Worm (Caenorhabditis elegans): ENCODE data around the gene inpp-1.
A peak's percentile ranks its signal among the peaks of the same experiment; 100 is the strongest.

Gene inpp-1

DNA sequence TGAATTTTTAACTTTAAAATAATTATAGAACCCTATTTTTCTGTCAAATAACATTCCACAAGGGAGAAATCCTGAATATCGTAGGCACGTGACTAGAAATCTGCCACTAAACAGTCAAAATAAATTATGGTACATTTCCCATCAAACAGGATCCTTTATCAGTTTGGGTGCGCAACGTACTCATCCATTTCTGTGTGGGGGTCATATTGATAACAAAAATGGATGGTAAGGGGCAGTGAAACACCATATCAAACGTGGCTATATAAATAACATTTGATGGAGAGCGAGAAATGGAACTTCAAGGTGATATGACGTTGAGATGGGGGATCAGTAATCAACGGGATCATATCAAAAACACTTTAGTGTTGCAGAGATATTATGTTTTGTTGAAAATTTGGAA is 10.4 kb upstream of the inpp-1 start:
- TF ChIP-seq sma-9 (GFP tag; optimal IDR thresholded peaks at IDR 0.05): peak; percentile 93
- TF ChIP-seq sma-9 (tag; optimal IDR thresholded peaks at IDR 0.05): no peak
- no peak for TF ChIP-seq ztf-11 (tag; optimal IDR thresholded peaks at IDR 0.05)
- no peak for TF ChIP-seq mab-5 (tag; optimal IDR thresholded peaks at IDR 0.05)
- no peak for TF ChIP-seq Y55F3AM.14 (GFP tag; optimal IDR thresholded peaks at IDR 0.05)
- TF ChIP-seq lin-39 (tag; optimal IDR thresholded peaks at IDR 0.05): no peak
- TF ChIP-seq ceh-16 (tag; optimal IDR thresholded peaks at IDR 0.05): no peak
- TF ChIP-seq lin-13 (GFP tag; optimal IDR thresholded peaks at IDR 0.05): no peak
- TF ChIP-seq egl-27 (tag; optimal IDR thresholded peaks at IDR 0.05): peak; percentile 4
- no peak for TF ChIP-seq ceh-82 (tag; optimal IDR thresholded peaks at IDR 0.05)
- no peak for TF ChIP-seq R02D3.7 (tag; optimal IDR thresholded peaks at IDR 0.05)
- TF ChIP-seq nhr-77 (tag; optimal IDR thresholded peaks at IDR 0.05): no peak
- TF ChIP-seq snpc-4 (tag; optimal IDR thresholded peaks at IDR 0.05): no peak
- TF ChIP-seq nhr-21 (tag; optimal IDR thresholded peaks at IDR 0.05): peak; percentile 83
- no peak for TF ChIP-seq nhr-11 (tag; optimal IDR thresholded peaks at IDR 0.05)
- TF ChIP-seq mdl-1 (tag; optimal IDR thresholded peaks at IDR 0.05): no peak
- TF ChIP-seq gmeb-1 (tag; optimal IDR thresholded peaks at IDR 0.05): no peak
- TF ChIP-seq crh-2 (tag; optimal IDR thresholded peaks at IDR 0.05): peak; percentile 54
- TF ChIP-seq ztf-4 (tag; optimal IDR thresholded peaks at IDR 0.05): no peak
- TF ChIP-seq nhr-25 (tag; optimal IDR thresholded peaks at IDR 0.05): peak; percentile 75
- no peak for TF ChIP-seq peb-1 (tag; optimal IDR thresholded peaks at IDR 0.05)
- no peak for TF ChIP-seq ZK546.5 (tag; optimal IDR thresholded peaks at IDR 0.05)
- TF ChIP-seq mbf-1 (tag; optimal IDR thresholded peaks at IDR 0.05): no peak
- TF ChIP-seq sma-3 (GFP tag; optimal IDR thresholded peaks at IDR 0.05): peak; percentile 31
- TF ChIP-seq fos-1 (tag; optimal IDR thresholded peaks at IDR 0.05): peak; percentile 27
- TF ChIP-seq nhr-129 (tag; optimal IDR thresholded peaks at IDR 0.05): peak; percentile 8
- peak; percentile 70 for TF ChIP-seq blmp-1 (tag; optimal IDR thresholded peaks at IDR 0.05; ENCODE audit: insufficient read depth)
- TF ChIP-seq ztf-1 (GFP tag; conservative IDR thresholded peaks at IDR 0.05): no peak

ce11 chrIV:10782014-10782413 is 8.3 kb upstream of the inpp-1 start:
- TF ChIP-seq mbf-1 (tag; optimal IDR thresholded peaks at IDR 0.05) (no peak), mab-5 (tag; optimal IDR thresholded peaks at IDR 0.05) (no peak), peb-1 (tag; optimal IDR thresholded peaks at IDR 0.05) (no peak), nhr-21 (tag; optimal IDR thresholded peaks at IDR 0.05) (peak; percentile 92), ztf-4 (tag; optimal IDR thresholded peaks at IDR 0.05) (no peak), skn-1 (tag; optimal IDR thresholded peaks at IDR 0.05) (no peak), ceh-82 (tag; optimal IDR thresholded peaks at IDR 0.05) (no peak), egl-27 (tag; optimal IDR thresholded peaks at IDR 0.05) (peak; percentile 48), zag-1 (tag; optimal IDR thresholded peaks at IDR 0.05) (no peak), ztf-11 (tag; optimal IDR thresholded peaks at IDR 0.05) (no peak), nhr-129 (tag; optimal IDR thresholded peaks at IDR 0.05) (peak; percentile 4), sma-3 (GFP tag; optimal IDR thresholded peaks at IDR 0.05) (peak; percentile 82), C34F6.9 (tag; optimal IDR thresholded peaks at IDR 0.05) (no peak), aly-2 (tag; optimal IDR thresholded peaks at IDR 0.05) (no peak), fos-1 (tag; optimal IDR thresholded peaks at IDR 0.05) (peak; percentile 41), lsy-2 (tag; optimal IDR thresholded peaks at IDR 0.05) (peak in 1 of 2 experiments; percentile 43), blmp-1 (tag; optimal IDR thresholded peaks at IDR 0.05; ENCODE audit: insufficient read depth) (peak; percentile 84), mdl-1 (tag; optimal IDR thresholded peaks at IDR 0.05) (peak; percentile 56 to 80), nhr-23 (tag; optimal IDR thresholded peaks at IDR 0.05) (no peak), F13H6.1 (tag; optimal IDR thresholded peaks at IDR 0.05) (no peak), gmeb-1 (tag; optimal IDR thresholded peaks at IDR 0.05) (peak; percentile 45), Y55F3AM.14 (GFP tag; optimal IDR thresholded peaks at IDR 0.05) (peak; percentile 5), nhr-6 (tag; optimal IDR thresholded peaks at IDR 0.05) (no peak), nhr-11 (tag; optimal IDR thresholded peaks at IDR 0.05) (no peak), unc-62 (GFP tag; optimal IDR thresholded peaks at IDR 0.05) (no peak), lin-13 (GFP tag; optimal IDR thresholded peaks at IDR 0.05) (no peak), sem-4 (tag; optimal IDR thresholded peaks at IDR 0.05) (no peak), nhr-77 (tag; optimal IDR thresholded peaks at IDR 0.05) (no peak), sma-9 (GFP tag; optimal IDR thresholded peaks at IDR 0.05) (peak; percentile 98), sma-9 (tag; optimal IDR thresholded peaks at IDR 0.05) (no peak), unc-55 (GFP tag; optimal IDR thresholded peaks at IDR 0.05) (no peak), dmd-4 (tag; optimal IDR thresholded peaks at IDR 0.05) (no peak), ceh-16 (tag; optimal IDR thresholded peaks at IDR 0.05) (no peak), nhr-10 (tag; optimal IDR thresholded peaks at IDR 0.05) (no peak), lin-39 (tag; optimal IDR thresholded peaks at IDR 0.05) (no peak), nhr-12 (tag; optimal IDR thresholded peaks at IDR 0.05) (no peak), ZK546.5 (tag; optimal IDR thresholded peaks at IDR 0.05) (no peak), ama-1 (optimal IDR thresholded peaks at IDR 0.05) (no peak), R02D3.7 (tag; optimal IDR thresholded peaks at IDR 0.05) (no peak), ztf-1 (GFP tag; conservative IDR thresholded peaks at IDR 0.05) (no peak), alr-1 (tag; optimal IDR thresholded peaks at IDR 0.05) (no peak), nhr-237 (tag; optimal IDR thresholded peaks at IDR 0.05) (no peak), nhr-25 (tag; optimal IDR thresholded peaks at IDR 0.05) (peak; percentile 79), snpc-4 (tag; optimal IDR thresholded peaks at IDR 0.05) (no peak), unc-39 (tag; optimal IDR thresholded peaks at IDR 0.05) (no peak), elt-1 (tag; optimal IDR thresholded peaks at IDR 0.05) (no peak), elt-3 (tag; optimal IDR thresholded peaks at IDR 0.05) (no peak), crh-2 (tag; optimal IDR thresholded peaks at IDR 0.05) (peak; percentile 35), lin-11 (tag; optimal IDR thresholded peaks at IDR 0.05) (no peak)

Measured in whole organism, L2 larva.